Fruit fly (Drosophila melanogaster) whole organism, prepupa: ENCODE measurements around the gene CG44006.
A peak's percentile ranks its signal among the peaks of the same experiment; 100 is the strongest.

ENCODE experiments used
- CG11294 ChIP-seq: fragments of 200-800 bp; sonication (Bioruptor generic); IDR thresholded peaks from 2 replicates; pipeline ENCODE4 v1.3.6; 2022; ENCODE audit warnings: missing biosample characterization, missing genetic modification characterization
- CG8119 ChIP-seq: fragments of 200-800 bp; sonication (Bioruptor generic); IDR thresholded peaks from 3 replicates; pipeline ENCODE4 v1.3.6; 2022; ENCODE audit warnings: missing biosample characterization, missing genetic modification characterization
- CG8632 ChIP-seq: fragments of 200-800 bp; sonication (Bioruptor generic); optimal IDR thresholded peaks from 3 replicates; lab custom pipeline; 2016; ENCODE audit warnings: missing biosample characterization, missing genetic modification characterization
- Gug ChIP-seq: fragments of 200-800 bp; sonication (Bioruptor generic); IDR thresholded peaks from 2 replicates; pipeline ENCODE4 v1.3.6; 2022; ENCODE audit warnings: missing biosample characterization, missing genetic modification characterization
- cyc ChIP-seq: fragments of 200-800 bp; sonication (Bioruptor generic); optimal IDR thresholded peaks from 3 replicates; lab custom pipeline; 2016; ENCODE audit warnings: missing biosample characterization, missing genetic modification characterization
- dac ChIP-seq: fragments of 200-800 bp; sonication (Bioruptor generic); optimal IDR thresholded peaks from 2 replicates; lab custom pipeline; 2017; ENCODE audit warnings: missing biosample characterization, mild to moderate bottlenecking, missing genetic modification characterization
- eg ChIP-seq: fragments of 200-800 bp; sonication (Bioruptor generic); IDR thresholded peaks from 3 replicates; pipeline ENCODE4 v1.3.6; 2022; ENCODE audit warnings: missing biosample characterization, missing genetic modification characterization
- lz ChIP-seq: fragments of 200-800 bp; sonication (Bioruptor generic); optimal IDR thresholded peaks from 3 replicates; lab custom pipeline; 2016; ENCODE audit warnings: missing biosample characterization, missing genetic modification characterization
- net ChIP-seq: fragments of 200-800 bp; sonication (Bioruptor generic); optimal IDR thresholded peaks from 3 replicates; lab custom pipeline; 2016; ENCODE audit warnings: missing biosample characterization, missing genetic modification characterization
- spab ChIP-seq: fragments of 200-800 bp; sonication (Bioruptor generic); optimal IDR thresholded peaks from 2 replicates; lab custom pipeline; 2017; ENCODE audit warnings: missing biosample characterization, mild to moderate bottlenecking, missing genetic modification characterization, missing genetic modification reagents
- topi ChIP-seq: fragments of 200-800 bp; sonication (Bioruptor generic); optimal IDR thresholded peaks from 3 replicates; lab custom pipeline; 2016; ENCODE audit warnings: missing biosample characterization, missing genetic modification characterization
- vri ChIP-seq: fragments of 200-800 bp; sonication (Bioruptor generic); optimal IDR thresholded peaks from 3 replicates; lab custom pipeline; 2016; ENCODE audit warnings: missing biosample characterization, mild to moderate bottlenecking, missing genetic modification characterization

DNA sequence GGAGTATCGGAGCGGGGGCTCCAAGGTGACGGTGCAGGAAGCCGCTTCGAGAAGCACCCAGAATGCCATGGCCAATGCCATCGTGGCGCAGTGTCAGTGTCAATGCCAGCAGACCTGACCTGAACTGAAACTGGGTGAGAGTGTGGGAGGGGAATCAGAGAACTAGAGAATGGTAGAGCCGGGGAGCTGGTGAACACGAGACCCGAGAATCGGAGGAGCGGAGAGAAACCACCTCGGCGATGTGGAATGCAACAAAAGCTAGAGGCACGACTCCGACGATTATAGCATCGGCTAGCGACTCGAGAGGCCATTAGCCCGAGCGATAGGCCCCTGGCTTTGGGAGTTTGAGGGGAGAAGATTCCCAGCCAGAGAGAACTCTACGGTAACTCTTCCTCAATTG is 12.0 kb upstream of the CG44006 start:
- TF ChIP-seq vri (GFP tag; lab: Kevin White, UChicago): no peak
- TF ChIP-seq CG11294: no peak
- 0 out of 3 replicates have a peak, but pooled peaks have one; percentile 15 for TF ChIP-seq CG8119 (GFP tag; lab: Robert Waterston, UW)
- TF ChIP-seq topi: no peak
- TF ChIP-seq Gug (GFP tag; lab: Robert Waterston, UW): no peak
- no peak for TF ChIP-seq spab (GFP tag; lab: Kevin White, UChicago)
- TF ChIP-seq lz (GFP tag; lab: Kevin White, UChicago): no peak
- TF ChIP-seq CG8632 (GFP tag; lab: Kevin White, UChicago): no peak
- TF ChIP-seq cyc (GFP tag; lab: Kevin White, UChicago): no peak
- no peak for TF ChIP-seq eg
- TF ChIP-seq net: no peak
- no peak for TF ChIP-seq dac (GFP tag; lab: Kevin White, UChicago)
